Fruit fly (Drosophila melanogaster): ENCODE measurements around the gene beta-PheRS.

beta-PheRS gene

DNA sequence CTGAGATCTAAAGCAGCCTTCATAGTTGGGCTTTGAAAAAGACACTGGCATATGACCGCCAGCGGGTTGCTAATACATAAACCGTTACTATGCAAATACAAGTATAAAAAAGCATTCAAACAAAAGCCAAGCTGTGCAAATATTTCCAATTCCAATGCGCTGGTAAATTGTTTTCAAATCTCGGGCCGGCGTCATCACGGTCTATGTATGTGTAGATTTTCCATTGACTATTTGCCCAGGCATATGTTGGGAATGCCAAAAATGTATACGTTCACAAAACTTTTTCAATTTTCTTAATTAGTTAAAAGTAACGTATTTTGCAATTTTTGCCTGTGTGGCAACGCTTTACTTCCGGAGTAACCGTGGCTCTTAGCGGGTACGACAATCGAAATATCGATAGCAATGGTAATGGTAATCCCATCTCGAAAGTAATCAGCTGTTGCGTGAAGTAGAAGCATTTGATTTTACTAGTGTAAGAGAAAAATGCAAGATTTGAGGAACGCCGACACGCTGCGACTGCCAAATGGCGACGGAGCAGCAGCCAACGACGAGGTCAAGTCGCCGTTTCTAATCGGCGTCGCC lies 37.4 kb upstream of the beta-PheRS start, which contains the start of the genes CG34290 and Uck (continued):
- peak; percentile 71 for TF ChIP-seq grau (tag; optimal IDR thresholded peaks at IDR 0.05)
- no peak for TF ChIP-seq CkIIα-i1 (GFP tag; IDR thresholded peaks at IDR 0.05)
- TF ChIP-seq Dek (tag; optimal IDR thresholded peaks at IDR 0.05), result peak; percentile 41
- peak; percentile 97 for TF ChIP-seq aop (GFP tag; IDR thresholded peaks at IDR 0.05)
- peak in 1 of 3 experiments; percentile 39 for TF ChIP-seq lola (GFP tag; optimal IDR thresholded peaks at IDR 0.05)
- peak; percentile 79 for TF ChIP-seq CG11247 (GFP tag; IDR thresholded peaks at IDR 0.05)
- no peak for TF ChIP-seq CG7928 (GFP tag; optimal IDR thresholded peaks at IDR 0.05)
- TF ChIP-seq tap (tag; optimal IDR thresholded peaks at IDR 0.05), result peak; percentile 28
- TF ChIP-seq abd-A (tag; optimal IDR thresholded peaks at IDR 0.05), result no peak
- peak; percentile 76 for TF ChIP-seq Fer2 (tag; optimal IDR thresholded peaks at IDR 0.05)
- TF ChIP-seq CG43689 (GFP tag; IDR thresholded peaks at IDR 0.05), result peak; percentile 64
- TF ChIP-seq crol (GFP tag; IDR thresholded peaks at IDR 0.05), result peak; percentile 37; the same call in 1 of the 2 replicates
- TF ChIP-seq sim (GFP tag; IDR thresholded peaks at IDR 0.05), result 0 out of 2 replicates have a peak, but pooled peaks have one; percentile 28
- peak; percentile 64 for TF ChIP-seq HLHmδ (GFP tag; optimal IDR thresholded peaks at IDR 0.05)
- peak; percentile 69 for TF ChIP-seq CG15269 (tag; optimal IDR thresholded peaks at IDR 0.05)
- TF ChIP-seq caup (GFP tag; optimal IDR thresholded peaks at IDR 0.05; ENCODE audit: severe bottlenecking), result peak; percentile 95
- peak; percentile 30; the same call in 1 of the 2 replicates for TF ChIP-seq CG10959 (GFP tag; IDR thresholded peaks at IDR 0.05)
- TF ChIP-seq CG30431 (GFP tag; optimal IDR thresholded peaks at IDR 0.05), result peak; percentile 49
- peak; percentile 43 for TF ChIP-seq tna (GFP tag; IDR thresholded peaks at IDR 0.05; ENCODE audit: partially characterized antibody)
- TF ChIP-seq CG1647 (GFP tag; optimal IDR thresholded peaks at IDR 0.05), result peak; percentile 78
- peak; percentile 45 for TF ChIP-seq ap (GFP tag; IDR thresholded peaks at IDR 0.05)
- no peak for TF ChIP-seq esg (GFP tag; conservative IDR thresholded peaks at IDR 0.05)
- peak; percentile 78 for TF ChIP-seq CG4707 (GFP tag; optimal IDR thresholded peaks at IDR 0.05)
- TF ChIP-seq cato (GFP tag; optimal IDR thresholded peaks at IDR 0.05; ENCODE audit: borderline replicate concordance), result no peak
- TF ChIP-seq ab (GFP tag; optimal IDR thresholded peaks at IDR 0.05), result no peak
- peak; percentile 32 for TF ChIP-seq btn (GFP tag; optimal IDR thresholded peaks at IDR 0.05)
- peak; percentile 66; the same call in 1 of the 2 replicates for TF ChIP-seq inv (GFP tag; IDR thresholded peaks at IDR 0.05; ENCODE audit: partially characterized antibody)
- TF ChIP-seq CG31441 (GFP tag; IDR thresholded peaks at IDR 0.05), result peak; percentile 79
- TF ChIP-seq CG17612 (GFP tag; IDR thresholded peaks at IDR 0.05), result no peak
- peak; percentile 71; the same call in 2 of the 3 replicates for TF ChIP-seq ase (GFP tag; IDR thresholded peaks at IDR 0.05)
- TF ChIP-seq CG4854 (GFP tag; optimal IDR thresholded peaks at IDR 0.05), result peak; percentile 46
- peak; percentile 50 for TF ChIP-seq slou (GFP tag; optimal IDR thresholded peaks at IDR 0.05)
- TF ChIP-seq MBD-R2 (GFP tag; IDR thresholded peaks at IDR 0.05), result peak; percentile 90
- peak; percentile 38; the same call in 1 of the 2 replicates for TF ChIP-seq sens-2 (GFP tag; IDR thresholded peaks at IDR 0.05)
- TF ChIP-seq Myb (GFP tag; optimal IDR thresholded peaks at IDR 0.05), result peak; percentile 99
- peak; percentile 81 for TF ChIP-seq nerfin-1 (tag; optimal IDR thresholded peaks at IDR 0.05)
- TF ChIP-seq cad (GFP tag; optimal IDR thresholded peaks at IDR 0.05), result no peak
- peak; percentile 3 for TF ChIP-seq tio (GFP tag; optimal IDR thresholded peaks at IDR 0.05)
- TF ChIP-seq ham (GFP tag; IDR thresholded peaks at IDR 0.05), result no peak
- TF ChIP-seq danr (GFP tag; IDR thresholded peaks at IDR 0.05), result no peak
- TF ChIP-seq lbe (GFP tag; optimal IDR thresholded peaks at IDR 0.05), result peak; percentile 67
- TF ChIP-seq CG10209 (GFP tag; optimal IDR thresholded peaks at IDR 0.05), result peak; percentile 79
- peak; percentile 93 for TF ChIP-seq lab (GFP tag; optimal IDR thresholded peaks at IDR 0.05)
- peak; percentile 67 for TF ChIP-seq mam (GFP tag; optimal IDR thresholded peaks at IDR 0.05)
- peak; percentile 75; the same call in 2 of the 3 replicates for TF ChIP-seq dysf (GFP tag; IDR thresholded peaks at IDR 0.05)
- peak; percentile 8 for TF ChIP-seq az2 (GFP tag; optimal IDR thresholded peaks at IDR 0.05)
- TF ChIP-seq CG7786 (GFP tag; optimal IDR thresholded peaks at IDR 0.05), result peak; percentile 49
- TF ChIP-seq CG4820 (GFP tag; optimal IDR thresholded peaks at IDR 0.05), result peak; percentile 36
- peak; percentile 89 for TF ChIP-seq B-H2 (GFP tag; optimal IDR thresholded peaks at IDR 0.05)
- peak; percentile 74 for TF ChIP-seq E2f2 (GFP tag; IDR thresholded peaks at IDR 0.05)

Measured in whole organism, embryonic.